Worm (Caenorhabditis elegans) whole organism, early embryonic: Measurements from ENCODE around the gene Y32B12C.1.

Experiments
- ama-1 ChIP-seq: fragments of 150-350 bp; optimal IDR thresholded peaks from 2 replicates; lab custom pipeline; 2014
- ets-7 ChIP-seq: sonication (generic microtip); optimal IDR thresholded peaks from 2 replicates; lab custom pipeline; 2016; ENCODE audit warnings: missing genotype, missing genetic modification characterization, missing compliant biosample characterization
- hnd-1 ChIP-seq: sonication (generic microtip); optimal IDR thresholded peaks from 2 replicates; lab custom pipeline; 2016; ENCODE audit warnings: missing genetic modification characterization, missing compliant biosample characterization

DNA sequence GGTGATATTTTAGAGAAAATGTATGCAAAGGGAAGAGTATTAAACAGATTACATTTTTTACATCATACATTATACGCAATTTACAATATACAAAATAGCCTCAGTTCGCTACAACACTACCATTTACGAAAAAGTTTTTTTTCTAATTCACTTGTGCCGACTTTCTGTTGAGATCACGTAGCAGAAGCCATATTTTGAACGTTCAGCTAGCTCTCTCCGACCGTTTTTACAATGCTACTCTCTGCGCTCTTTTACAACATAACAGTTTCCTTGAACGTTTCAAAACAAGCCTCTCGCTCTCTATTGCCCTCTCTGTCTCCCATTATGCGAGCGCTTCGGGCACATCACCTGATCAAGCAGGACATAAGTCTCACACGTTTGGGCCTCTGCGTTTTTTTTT lies 3.3 kb upstream of the Y32B12C.1 start, which contains the start of gene T03E6.8:
- no peak for TF ChIP-seq ets-7
- no peak for TF ChIP-seq ama-1 (lab: Kevin White, UChicago)
- no peak for TF ChIP-seq hnd-1 (tag; lab: Kevin White, UChicago)
